Comparison of ENCODE assay signal across 3 fruit fly cellular contexts in the genomic region with DNA sequence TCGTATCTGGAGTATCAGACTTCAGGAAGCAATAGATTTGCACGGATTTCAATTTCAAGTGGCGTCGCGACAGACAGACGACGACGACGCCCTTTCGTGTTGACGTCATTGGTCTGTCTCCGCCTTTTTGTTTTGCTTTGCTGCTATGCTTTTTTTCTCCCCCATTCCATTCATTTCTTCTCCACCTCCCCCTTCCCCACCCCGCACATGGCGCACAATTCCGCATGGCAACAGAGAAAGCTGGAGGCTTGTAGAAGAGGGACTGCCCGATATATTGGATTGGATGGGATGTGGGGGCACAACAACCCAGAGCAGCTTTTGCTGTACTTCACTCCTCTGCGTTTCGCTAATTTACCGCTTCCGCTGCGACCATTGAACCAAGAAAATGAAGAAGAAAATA.
TF ChIP-seq lines count a peak whose summit lies in the region.

No protein-coding gene starts in this region.

- TF ChIP-seq CTCF in whole organism, embryonic (GFP tag; optimal IDR thresholded peaks at IDR 0.05; lab: Kevin White, UChicago): no peak

TF ChIP-seq in whole organism, embryonic, 481 proteins besides CTCF, POLR2A, EP300 and RAD21:
- TF ChIP-seq E2f1 (GFP tag; IDR thresholded peaks at IDR 0.05; lab: Robert Waterston, UW) (no peak), Eip74EF (GFP tag; optimal IDR thresholded peaks at IDR 0.05; lab: Kevin White, UChicago) (peak in 1 of 2 experiments; percentile 39), Rfx (GFP tag; IDR thresholded peaks at IDR 0.05; lab: Robert Waterston, UW) (peak; percentile 29; the same call in 1 of the 2 replicates), so (GFP tag; IDR thresholded peaks at IDR 0.05; lab: Robert Waterston, UW) (no peak), lola (GFP tag; optimal IDR thresholded peaks at IDR 0.05; lab: Kevin White, UChicago) (no peak), ato (GFP tag; IDR thresholded peaks at IDR 0.05; lab: Robert Waterston, UW; ENCODE audit: partially characterized antibody) (no peak), unpg (GFP tag; optimal IDR thresholded peaks at IDR 0.05; lab: Kevin White, UChicago) (no peak), crol (GFP tag; IDR thresholded peaks at IDR 0.05; lab: Robert Waterston, UW) (peak; percentile 84), CG5245 (GFP tag; optimal IDR thresholded peaks at IDR 0.05; lab: Kevin White, UChicago) (no peak), Med (GFP tag; lab: Kevin White, UChicago) (peak; percentile 21), row (GFP tag; IDR thresholded peaks at IDR 0.05; lab: Robert Waterston, UW) (no peak), CoRest (tag; optimal IDR thresholded peaks at IDR 0.05; lab: Kevin White, UChicago) (no peak), CG13894 (tag; optimal IDR thresholded peaks at IDR 0.05; lab: Kevin White, UChicago) (peak; percentile 70), CG9727 (GFP tag; optimal IDR thresholded peaks at IDR 0.05; lab: Kevin White, UChicago) (peak; percentile 29), ERR (GFP tag; optimal IDR thresholded peaks at IDR 0.05; lab: Kevin White, UChicago) (no peak), nom (GFP tag; optimal IDR thresholded peaks at IDR 0.05; lab: Kevin White, UChicago) (peak; percentile 23)

TF ChIP-seq in whole organism, pupa, 21 proteins besides CTCF, POLR2A, EP300 and RAD21:
- TF ChIP-seq fd96Ca (GFP tag; IDR thresholded peaks at IDR 0.05; lab: Robert Waterston, UW) (no peak), CG8159 (tag; optimal IDR thresholded peaks at IDR 0.05; lab: Kevin White, UChicago) (no peak), CG8301 (tag; optimal IDR thresholded peaks at IDR 0.05; lab: Kevin White, UChicago) (no peak), rn (GFP tag; IDR thresholded peaks at IDR 0.05; lab: Robert Waterston, UW) (no peak), CG17806 (tag; optimal IDR thresholded peaks at IDR 0.05; lab: Kevin White, UChicago) (no peak), EcR (GFP tag; optimal IDR thresholded peaks at IDR 0.05; lab: Kevin White, UChicago) (peak; percentile 66), CG15710 (tag; optimal IDR thresholded peaks at IDR 0.05; lab: Kevin White, UChicago) (no peak), CG13204 (GFP tag; optimal IDR thresholded peaks at IDR 0.05; lab: Kevin White, UChicago) (peak; percentile 21)
TF ChIP-seq in whole organism, pupa: peak in this region for 2.

TF ChIP-seq in whole organism, wandering third instar larva, 38 proteins besides CTCF, POLR2A, EP300 and RAD21:
- TF ChIP-seq psq (GFP tag; optimal IDR thresholded peaks at IDR 0.05; lab: Kevin White, UChicago): peak; percentile 63
- no peak for TF ChIP-seq OdsH (GFP tag; optimal IDR thresholded peaks at IDR 0.05; lab: Kevin White, UChicago)
- no peak for TF ChIP-seq jim (GFP tag; optimal IDR thresholded peaks at IDR 0.05; lab: Kevin White, UChicago)
TF ChIP-seq in whole organism, wandering third instar larva: peak in this region for 1.

Comparison
In these comparisons a context has a peak if more than half of its experiments do, and no peak if none do; other contexts are left out.
1. Of the 10 proteins assayed by ChIP-seq in both whole organism, embryonic and whole organism, wandering third instar larva: peak only in whole organism, embryonic: none; only in whole organism, wandering third instar larva: psq; in both: none; in neither: 9.